Worm (Caenorhabditis elegans): ENCODE measurements around the gene col-118.

The col-118 gene

DNA sequence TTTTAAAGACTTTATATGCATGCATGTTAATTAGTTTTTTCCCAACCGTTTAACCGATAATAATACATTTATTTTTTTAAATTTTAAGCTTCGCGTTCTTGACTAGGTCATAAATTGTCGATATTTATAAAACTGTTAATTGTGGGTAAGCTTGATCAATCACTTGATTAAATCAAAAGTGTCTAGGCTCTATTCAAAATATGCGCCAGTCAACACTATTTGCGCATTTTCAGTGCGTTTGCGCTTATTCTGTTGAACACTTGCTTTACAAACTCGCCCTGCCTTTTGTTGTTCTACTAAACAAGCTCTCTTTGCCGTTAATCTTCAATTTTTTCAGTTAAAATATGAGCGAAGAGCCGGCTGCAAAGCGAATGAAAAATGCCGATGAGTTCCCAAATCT, 43.1 kb downstream of the col-118 start, which contains the start of gene spr-2 (continued):
- TF ChIP-seq dve-1 (tag; optimal IDR thresholded peaks at IDR 0.05; ENCODE audit: insufficient read depth) (peak; percentile 67), nhr-11 (tag; optimal IDR thresholded peaks at IDR 0.05) (peak; percentile 65), nhr-6 (tag; optimal IDR thresholded peaks at IDR 0.05) (peak; percentile 60), nhr-28 (tag; optimal IDR thresholded peaks at IDR 0.05) (peak; percentile 38), daf-12 (tag; optimal IDR thresholded peaks at IDR 0.05) (no peak), ztf-7 (tag; optimal IDR thresholded peaks at IDR 0.05) (peak; percentile 62), madf-9 (GFP tag; conservative IDR thresholded peaks at IDR 0.05) (no peak), attf-4 (tag; optimal IDR thresholded peaks at IDR 0.05) (no peak), hmg-1.1 (GFP tag; IDR thresholded peaks at IDR 0.05) (peak; percentile 66; the same call in 1 of the 2 replicates), mep-1 (tag; optimal IDR thresholded peaks at IDR 0.05) (peak; percentile 79), rbr-2 (tag; optimal IDR thresholded peaks at IDR 0.05) (peak; percentile 73), F44E2.7 (GFP tag; IDR thresholded peaks at IDR 0.05) (no peak), mxl-3 (GFP tag; optimal IDR thresholded peaks at IDR 0.05) (peak; percentile 44), spr-3 (GFP tag; optimal IDR thresholded peaks at IDR 0.05) (peak; percentile 32), ceh-28 (tag; optimal IDR thresholded peaks at IDR 0.05) (no peak), daf-16 (GFP tag; optimal IDR thresholded peaks at IDR 0.05) (peak; percentile 7 to 34), daf-16 (tag; optimal IDR thresholded peaks at IDR 0.05) (peak; percentile 62)

DNA sequence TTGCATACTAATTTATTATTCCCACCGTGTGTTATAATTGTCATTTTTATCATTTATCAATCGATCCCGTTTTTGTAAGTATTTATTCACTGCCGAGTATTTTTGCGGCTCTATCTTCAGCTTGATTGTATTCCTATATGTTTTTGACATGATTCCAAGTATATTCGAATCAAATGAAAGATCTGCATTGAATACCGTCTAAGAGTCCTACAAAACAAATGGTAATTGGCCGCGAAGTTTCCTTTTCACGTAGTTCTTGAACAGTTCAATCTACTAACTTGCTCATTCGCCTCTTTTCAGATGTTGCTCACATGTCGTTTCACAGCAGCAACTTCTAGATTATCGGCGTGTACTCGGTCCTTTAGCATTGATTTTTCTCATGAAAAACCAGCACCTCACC, 44.5 kb downstream of the col-118 start, which contains the start of gene C27B7.2:
C27B7.2 (plus strand) TSS at position 301 of the 400 bp plus-strand sequence.
- TF ChIP-seq Y48G9A.11 (GFP tag; IDR thresholded peaks at IDR 0.05) (peak; percentile 46; the same call in 1 of the 2 replicates), aha-1 (tag) (peak; percentile 43), T26A8.4 (GFP tag; IDR thresholded peaks at IDR 0.05) (0 out of 2 replicates have a peak, but pooled peaks have one; percentile 25), madf-5 (GFP tag; IDR thresholded peaks at IDR 0.05) (no peak), dmd-8 (GFP tag; IDR thresholded peaks at IDR 0.05) (0 out of 2 replicates have a peak, but pooled peaks have one; percentile 30), ama-1 (optimal IDR thresholded peaks at IDR 0.05) (no peak), fkh-10 (GFP tag; optimal IDR thresholded peaks at IDR 0.05) (no peak)

DNA sequence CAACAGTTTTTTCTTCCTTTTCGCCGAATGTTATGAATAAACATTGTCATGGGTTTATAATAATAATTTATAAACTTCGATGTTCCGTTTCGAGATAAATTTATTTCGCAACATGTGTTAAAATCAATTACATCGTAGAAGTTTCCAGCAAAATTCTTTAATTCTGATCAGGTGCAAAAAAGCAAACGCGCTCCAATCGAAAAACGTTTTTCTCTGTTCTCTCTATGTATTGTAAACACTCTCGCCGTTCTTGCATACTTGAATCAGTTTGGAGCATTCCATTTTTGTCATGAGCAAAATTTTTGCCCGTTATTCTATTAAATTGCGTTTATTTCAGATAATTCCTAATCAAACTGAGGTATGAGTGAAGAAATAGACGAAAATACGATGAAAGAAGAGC, 45.7 kb downstream of the col-118 start, which contains the start of gene rad-54.L2:
rad-54.L2 (plus strand) TSS at position 332 of the 400 bp plus-strand sequence.
- peak; percentile 46 for TF ChIP-seq nhr-77 (tag; optimal IDR thresholded peaks at IDR 0.05)
- no peak for TF ChIP-seq nhr-42 (GFP tag; IDR thresholded peaks at IDR 0.05)
- no peak for TF ChIP-seq zag-1 (tag; optimal IDR thresholded peaks at IDR 0.05)
- TF ChIP-seq nhr-25 (tag; optimal IDR thresholded peaks at IDR 0.05; ENCODE audit: borderline replicate concordance, insufficient read depth) = no peak
- peak in 1 of 2 experiments; percentile 26 for TF ChIP-seq hif-1 (tag; optimal IDR thresholded peaks at IDR 0.05)
- no peak for TF ChIP-seq cey-2 (tag; optimal IDR thresholded peaks at IDR 0.05; ENCODE audit: borderline replicate concordance, insufficient read depth)
- TF ChIP-seq ceh-20 (GFP tag; IDR thresholded peaks at IDR 0.05) = no peak
- no peak for TF ChIP-seq F10B5.3 (tag; optimal IDR thresholded peaks at IDR 0.05)
- no peak for TF ChIP-seq lin-39 (tag; optimal IDR thresholded peaks at IDR 0.05)
- no peak for TF ChIP-seq ctbp-1 (GFP tag; IDR thresholded peaks at IDR 0.05)
- TF ChIP-seq nhr-111 (GFP tag; optimal IDR thresholded peaks at IDR 0.05) = no peak
- TF ChIP-seq fkh-10 (GFP tag; optimal IDR thresholded peaks at IDR 0.05) = peak; percentile 1
- peak; percentile 59 for TF ChIP-seq nhr-28 (tag; optimal IDR thresholded peaks at IDR 0.05)
- peak; percentile 4 for TF ChIP-seq lin-13 (GFP tag; optimal IDR thresholded peaks at IDR 0.05)
- TF ChIP-seq fos-1 (tag; optimal IDR thresholded peaks at IDR 0.05) = no peak
- TF ChIP-seq tra-1 (GFP tag; IDR thresholded peaks at IDR 0.05) = no peak
- no peak for TF ChIP-seq nhr-10 (tag; optimal IDR thresholded peaks at IDR 0.05)
- TF ChIP-seq lim-7 (GFP tag; IDR thresholded peaks at IDR 0.05) = no peak
- peak in 1 of 2 experiments; percentile 82 for TF ChIP-seq lsy-2 (tag; optimal IDR thresholded peaks at IDR 0.05)
- TF ChIP-seq R02D3.7 (tag; optimal IDR thresholded peaks at IDR 0.05) = no peak
- TF ChIP-seq mdt-29 (GFP tag; IDR thresholded peaks at IDR 0.05) = no peak
- peak; percentile 15 for TF ChIP-seq lin-15B (tag; optimal IDR thresholded peaks at IDR 0.05)
- TF ChIP-seq lin-38 (GFP tag; IDR thresholded peaks at IDR 0.05) = peak; percentile 87
- peak; percentile 41; the same call in 1 of the 2 replicates for TF ChIP-seq dmd-6 (GFP tag; IDR thresholded peaks at IDR 0.05)
- no peak for TF ChIP-seq T26A8.4 (GFP tag; IDR thresholded peaks at IDR 0.05)
- peak; percentile 50; the same call in 1 of the 2 replicates for TF ChIP-seq pha-4 (GFP tag; IDR thresholded peaks at IDR 0.05)
- peak; percentile 97 for TF ChIP-seq pha-4 (tag; optimal IDR thresholded peaks at IDR 0.05)
- TF ChIP-seq daf-12 (tag; optimal IDR thresholded peaks at IDR 0.05) = no peak
- no peak for TF ChIP-seq spr-1 (tag; optimal IDR thresholded peaks at IDR 0.05)
- TF ChIP-seq nhr-6 (tag; optimal IDR thresholded peaks at IDR 0.05) = peak; percentile 52
